Worm (Caenorhabditis elegans): ENCODE results near the gene znf-706.

znf-706 gene

DNA sequence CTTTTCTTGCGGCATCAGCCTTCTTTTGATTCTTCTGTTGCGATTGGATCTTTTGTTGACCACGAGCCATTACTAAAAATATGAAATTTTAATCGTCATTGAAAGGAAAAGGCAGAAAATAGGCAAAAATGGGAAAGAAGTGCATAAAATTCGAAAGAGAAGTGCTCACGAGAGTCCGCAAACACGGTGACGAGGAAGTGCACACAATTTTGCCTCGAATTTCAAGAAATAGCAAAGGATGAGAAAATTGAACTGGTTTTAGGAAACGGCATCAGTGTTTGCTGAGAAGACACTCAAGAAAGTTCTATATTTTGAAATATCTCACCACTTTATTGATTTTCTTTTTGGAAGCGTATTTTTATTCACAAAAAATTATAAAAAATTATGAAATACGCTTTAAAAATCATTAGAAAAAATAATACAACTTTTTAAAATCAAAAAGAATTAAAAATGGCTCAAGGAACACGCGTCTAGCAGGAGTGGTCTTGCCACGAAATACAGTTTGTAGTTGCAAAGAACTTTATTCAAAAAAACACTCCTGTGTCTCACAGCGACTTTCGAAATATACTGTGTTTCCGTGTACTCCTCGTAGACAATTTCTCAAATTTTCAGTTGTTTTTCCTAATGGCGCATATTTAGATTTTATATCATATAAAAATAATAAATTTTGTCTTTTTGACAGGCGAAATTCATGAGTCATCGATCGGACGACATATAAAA lies at the start of gene znf-706, which contains the start of gene cpna-3:
znf-706 (minus strand) TSS at position 72 of the 720 bp plus-strand sequence.
cpna-3 (plus strand) TSS at position 683 of the 720 bp plus-strand sequence.
- no peak for TF ChIP-seq elt-3 (tag; optimal IDR thresholded peaks at IDR 0.05)
- TF ChIP-seq nhr-12 (tag; optimal IDR thresholded peaks at IDR 0.05) = no peak
- peak; percentile 7 for TF ChIP-seq ces-1 (GFP tag; optimal IDR thresholded peaks at IDR 0.05)
- TF ChIP-seq ztf-11 (tag; optimal IDR thresholded peaks at IDR 0.05) = no peak
- TF ChIP-seq lin-13 (tag; optimal IDR thresholded peaks at IDR 0.05) = no peak
- TF ChIP-seq hlh-1 (tag; optimal IDR thresholded peaks at IDR 0.05) = peak; percentile 3
- TF ChIP-seq unc-120 (tag; optimal IDR thresholded peaks at IDR 0.05; ENCODE audit: poor library complexity, severe bottlenecking) = peak; percentile 4
- no peak for TF ChIP-seq flh-1 (GFP tag; optimal IDR thresholded peaks at IDR 0.05)

DNA sequence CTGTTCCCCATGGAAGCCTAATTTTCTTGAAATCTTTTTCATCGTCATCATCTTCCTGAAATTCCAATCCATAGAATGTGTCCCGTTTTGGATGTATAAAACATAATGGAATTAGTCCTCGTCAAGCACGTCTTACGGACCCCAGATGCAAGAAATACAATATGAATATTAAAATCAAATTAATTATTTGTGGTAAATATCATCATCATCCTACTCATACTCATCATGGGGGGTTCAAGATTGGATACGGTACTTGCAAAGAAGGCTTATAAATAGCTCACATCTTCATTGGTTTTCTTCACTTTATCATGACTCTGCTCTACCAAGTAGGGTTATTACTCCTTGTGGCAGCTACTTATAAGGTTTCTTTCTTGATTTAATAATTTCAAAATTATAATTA lies 48.4 kb upstream of the znf-706 start, which contains the start of gene flp-1:
flp-1 (plus strand) TSS at position 301 of the 400 bp plus-strand sequence.
- TF ChIP-seq flh-1 (GFP tag; optimal IDR thresholded peaks at IDR 0.05) = no peak
- TF ChIP-seq ces-1 (GFP tag; optimal IDR thresholded peaks at IDR 0.05) = peak; percentile 70

DNA sequence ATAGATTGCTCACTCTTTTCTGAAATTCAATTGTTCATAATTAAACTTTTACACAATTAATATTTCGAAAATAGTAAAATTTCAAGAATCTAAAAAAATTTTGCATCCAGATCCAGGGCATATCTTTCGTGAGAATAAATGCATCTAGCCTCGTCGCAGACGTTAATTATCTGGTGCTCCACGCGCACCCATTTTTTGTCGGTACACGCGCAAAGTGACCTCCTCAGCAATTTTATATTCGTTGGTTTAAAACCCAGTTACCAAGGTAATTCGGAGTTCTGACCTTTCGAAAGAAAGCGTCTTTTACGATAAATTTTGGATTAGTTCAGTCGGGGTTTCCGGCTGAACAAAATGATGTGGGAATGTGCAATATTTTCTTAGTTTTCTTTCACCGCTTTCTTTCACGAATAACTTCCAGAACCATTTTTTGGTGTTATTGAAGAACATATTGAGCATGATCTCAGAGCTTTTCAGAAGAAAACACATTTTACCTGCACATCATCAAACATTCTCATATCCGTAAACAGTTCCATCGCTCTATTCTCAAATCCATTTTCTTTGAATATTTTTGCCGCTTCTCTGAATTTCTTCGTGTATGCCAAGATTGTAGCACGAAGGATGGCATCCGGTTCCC lies 44.3 kb upstream of the znf-706 start:
- no peak for TF ChIP-seq nhr-12 (tag; optimal IDR thresholded peaks at IDR 0.05)
- no peak for TF ChIP-seq mls-2 (tag; optimal IDR thresholded peaks at IDR 0.05)
- TF ChIP-seq bed-3 (GFP tag; optimal IDR thresholded peaks at IDR 0.05) = no peak
- TF ChIP-seq flh-1 (GFP tag; optimal IDR thresholded peaks at IDR 0.05) = no peak
- no peak for TF ChIP-seq zip-8 (tag; optimal IDR thresholded peaks at IDR 0.05)
- no peak for TF ChIP-seq pha-4 (tag; optimal IDR thresholded peaks at IDR 0.05)
- no peak for TF ChIP-seq ces-1 (GFP tag; optimal IDR thresholded peaks at IDR 0.05)
- TF ChIP-seq nhr-28 (tag; optimal IDR thresholded peaks at IDR 0.05) = no peak
- TF ChIP-seq drap-1 (GFP tag; optimal IDR thresholded peaks at IDR 0.05) = no peak
- TF ChIP-seq mab-5 (tag; optimal IDR thresholded peaks at IDR 0.05) = no peak
- no peak for TF ChIP-seq unc-62 (GFP tag; optimal IDR thresholded peaks at IDR 0.05)

ce11 chrIV:9135377-9135776 lies 39.3 kb upstream of the znf-706 start, which contains the start of gene delm-1:
delm-1 (minus strand) TSS chrIV:9135477.
- TF ChIP-seq ztf-11 (tag; optimal IDR thresholded peaks at IDR 0.05) (no peak), pha-4 (tag; optimal IDR thresholded peaks at IDR 0.05) (no peak), nhr-76 (tag; optimal IDR thresholded peaks at IDR 0.05) (no peak), cnd-1 (tag; optimal IDR thresholded peaks at IDR 0.05) (no peak), sem-2 (GFP tag; optimal IDR thresholded peaks at IDR 0.05) (no peak), nhr-237 (tag; optimal IDR thresholded peaks at IDR 0.05) (no peak), elt-3 (tag; optimal IDR thresholded peaks at IDR 0.05) (no peak), lsy-2 (tag; optimal IDR thresholded peaks at IDR 0.05) (no peak), blmp-1 (tag; optimal IDR thresholded peaks at IDR 0.05) (no peak)

ce11 chrIV:9130605-9131004 lies 34.6 kb upstream of the znf-706 start:
- TF ChIP-seq unc-120 (tag; optimal IDR thresholded peaks at IDR 0.05; ENCODE audit: poor library complexity, severe bottlenecking) = no peak
- no peak for TF ChIP-seq lin-13 (tag; optimal IDR thresholded peaks at IDR 0.05)
- no peak for TF ChIP-seq unc-62 (GFP tag; optimal IDR thresholded peaks at IDR 0.05)
- TF ChIP-seq M03D4.4 (tag; optimal IDR thresholded peaks at IDR 0.05) = no peak
- TF ChIP-seq elt-1 (tag; optimal IDR thresholded peaks at IDR 0.05; ENCODE audit: borderline replicate concordance, insufficient read depth) = no peak
- TF ChIP-seq ceh-83 (GFP tag; optimal IDR thresholded peaks at IDR 0.05) = no peak
- no peak for TF ChIP-seq cnd-1 (tag; optimal IDR thresholded peaks at IDR 0.05)
- TF ChIP-seq nhr-237 (tag; optimal IDR thresholded peaks at IDR 0.05) = no peak
- TF ChIP-seq ces-1 (GFP tag; optimal IDR thresholded peaks at IDR 0.05) = no peak
- TF ChIP-seq sem-2 (GFP tag; optimal IDR thresholded peaks at IDR 0.05) = no peak
- no peak for TF ChIP-seq sptf-1 (tag; optimal IDR thresholded peaks at IDR 0.05)
- no peak for TF ChIP-seq mep-1 (tag; optimal IDR thresholded peaks at IDR 0.05)
- TF ChIP-seq nhr-28 (tag; optimal IDR thresholded peaks at IDR 0.05) = no peak
- no peak for TF ChIP-seq ztf-11 (tag; optimal IDR thresholded peaks at IDR 0.05)

- no peak for TF ChIP-seq cnd-1 (tag; optimal IDR thresholded peaks at IDR 0.05)
- peak; percentile 4 for TF ChIP-seq mep-1 (tag; optimal IDR thresholded peaks at IDR 0.05)
- no peak for TF ChIP-seq drap-1 (GFP tag; optimal IDR thresholded peaks at IDR 0.05)
- TF ChIP-seq lin-13 (tag; optimal IDR thresholded peaks at IDR 0.05) = no peak
- TF ChIP-seq snpc-4 (tag; optimal IDR thresholded peaks at IDR 0.05) = no peak
- TF ChIP-seq ceh-83 (GFP tag; optimal IDR thresholded peaks at IDR 0.05) = no peak
- no peak for TF ChIP-seq nhr-2 (tag; optimal IDR thresholded peaks at IDR 0.05)
- TF ChIP-seq unc-120 (tag; optimal IDR thresholded peaks at IDR 0.05; ENCODE audit: poor library complexity, severe bottlenecking) = no peak
- TF ChIP-seq ztf-11 (tag; optimal IDR thresholded peaks at IDR 0.05) = no peak
- TF ChIP-seq unc-39 (tag; optimal IDR thresholded peaks at IDR 0.05) = no peak
- peak; percentile 54 for TF ChIP-seq hlh-1 (tag; optimal IDR thresholded peaks at IDR 0.05)
These were observed 25.5 kb upstream of the znf-706 start for ce11 chrIV:9121545-9121944.
